Fruit fly (Drosophila melanogaster) whole organism, embryonic: ENCODE results near the gene CG5262.
A peak's percentile ranks its signal among the peaks of the same experiment; 100 is the strongest.

Source experiments
- Atf-2 ChIP-seq: fragments of 200-800 bp; sonication (Bioruptor generic); optimal IDR thresholded peaks from 2 replicates; lab custom pipeline; 2016; ENCODE audit warnings: missing biosample characterization, missing genetic modification characterization
- Awh ChIP-seq: fragments of 200-800 bp; sonication (Bioruptor generic); IDR thresholded peaks from 2 replicates; pipeline ENCODE4, ENCODE4 v1.3.6; 2022; ENCODE audit warnings: missing biosample characterization, missing genetic modification characterization
- BEAF-32 ChIP-seq: fragments of 200-800 bp; sonication (Bioruptor generic); optimal IDR thresholded peaks from 3 replicates; lab custom pipeline; 2017; ENCODE audit warnings: missing biosample characterization, missing genetic modification characterization, mild to moderate bottlenecking, moderate library complexity, missing genetic modification reagents
- CG10366 ChIP-seq: fragments of 200-800 bp; sonication (Bioruptor generic); IDR thresholded peaks from 2 replicates; pipeline ENCODE4 v1.3.6; 2022; ENCODE audit warnings: missing biosample characterization, missing genetic modification characterization
- CG10543 ChIP-seq: fragments of 200-800 bp; sonication (Bioruptor generic); optimal IDR thresholded peaks from 3 replicates; lab custom pipeline; 2017; ENCODE audit warnings: missing biosample characterization, mild to moderate bottlenecking, missing genetic modification characterization, moderate library complexity
- CG11247 ChIP-seq: fragments of 200-800 bp; sonication (Bioruptor generic); IDR thresholded peaks from 2 replicates; pipeline ENCODE4 v1.3.6; 2022; ENCODE audit warnings: missing biosample characterization, missing genetic modification characterization
- CG12942 ChIP-seq: fragments of 200-800 bp; sonication (Bioruptor generic); optimal IDR thresholded peaks from 3 replicates; lab custom pipeline; 2016; ENCODE audit warnings: missing biosample characterization, missing genetic modification characterization
- CG13424 ChIP-seq: fragments of 200-800 bp; sonication (Bioruptor generic); optimal IDR thresholded peaks from 2 replicates; lab custom pipeline; 2019; ENCODE audit warnings: missing biosample characterization, mild to moderate bottlenecking, missing genetic modification characterization, moderate library complexity
- CG13624 ChIP-seq: fragments of 200-800 bp; sonication (Bioruptor generic); optimal IDR thresholded peaks from 2 replicates; lab custom pipeline; 2016; ENCODE audit warnings: missing biosample characterization, missing genetic modification characterization
- CG15479 ChIP-seq: fragments of 200-800 bp; sonication (Bioruptor generic); optimal IDR thresholded peaks from 3 replicates; lab custom pipeline; 2019; ENCODE audit warnings: missing biosample characterization, mild to moderate bottlenecking, missing genetic modification characterization, moderate library complexity
- CG17612 ChIP-seq: fragments of 200-800 bp; sonication (Bioruptor generic); IDR thresholded peaks from 2 replicates; pipeline ENCODE4 v1.3.6; 2022; ENCODE audit warnings: missing biosample characterization, missing genetic modification characterization
- CG2120 ChIP-seq: fragments of 200-800 bp; sonication (Bioruptor generic); optimal IDR thresholded peaks from 3 replicates; lab custom pipeline; 2016; ENCODE audit warnings: missing biosample characterization, missing genetic modification characterization
- CG30403 ChIP-seq: fragments of 200-800 bp; sonication (Bioruptor generic); optimal IDR thresholded peaks from 3 replicates; lab custom pipeline; 2016; ENCODE audit warnings: missing biosample characterization, missing genetic modification characterization
- CG31388 ChIP-seq: fragments of 200-800 bp; sonication (Bioruptor generic); optimal IDR thresholded peaks from 2 replicates; lab custom pipeline; 2016; ENCODE audit warnings: missing biosample characterization, missing genetic modification characterization
- CG6765 ChIP-seq: fragments of 200-800 bp; sonication (Bioruptor generic); optimal IDR thresholded peaks from 3 replicates; lab custom pipeline; 2017; ENCODE audit warnings: missing biosample characterization, mild to moderate bottlenecking, missing genetic modification characterization
- CG7357 ChIP-seq: fragments of 200-800 bp; sonication (Bioruptor generic); IDR thresholded peaks from 3 replicates; pipeline ENCODE4 v1.3.6; 2022; ENCODE audit warnings: missing biosample characterization, missing genetic modification characterization
- CG7372 ChIP-seq: fragments of 200-800 bp; sonication (Bioruptor generic); IDR thresholded peaks from 2 replicates; pipeline ENCODE4 v1.3.6; 2022; ENCODE audit warnings: missing biosample characterization, missing genetic modification characterization
- CG8281 ChIP-seq: fragments of 200-800 bp; sonication (Bioruptor generic); optimal IDR thresholded peaks from 2 replicates; lab custom pipeline; 2018; ENCODE audit warnings: missing biosample characterization, mild to moderate bottlenecking, missing genetic modification characterization, moderate library complexity
- CG8924 ChIP-seq: fragments of 200-800 bp; optimal IDR thresholded peaks from 3 replicates; lab custom pipeline; 2019; ENCODE audit warnings: missing biosample characterization, mild to moderate bottlenecking, missing genetic modification characterization, moderate library complexity
- CG8944 ChIP-seq: fragments of 200-800 bp; sonication (Bioruptor generic); optimal IDR thresholded peaks from 3 replicates; lab custom pipeline; 2016; ENCODE audit warnings: missing biosample characterization, missing genetic modification characterization
- CG9876 ChIP-seq: fragments of 200-800 bp; sonication (Bioruptor generic); optimal IDR thresholded peaks from 2 replicates; lab custom pipeline; 2016; ENCODE audit warnings: missing biosample characterization, missing genetic modification characterization
- CHES-1-like ChIP-seq: fragments of 200-800 bp; sonication (Bioruptor generic); optimal IDR thresholded peaks from 2 replicates; lab custom pipeline; 2016; ENCODE audit warnings: missing biosample characterization, missing genetic modification characterization
- Doc2 ChIP-seq: fragments of 200-800 bp; sonication (Bioruptor generic); IDR thresholded peaks from 2 replicates; pipeline ENCODE4 v1.3.6; 2022; ENCODE audit warnings: missing biosample characterization, missing genetic modification characterization
- Fer1 ChIP-seq: fragments of 200-800 bp; sonication (Bioruptor generic); optimal IDR thresholded peaks from 2 replicates; lab custom pipeline; 2017; ENCODE audit warnings: missing biosample characterization, mild to moderate bottlenecking, missing genetic modification characterization
- HHEX ChIP-seq: fragments of 200-800 bp; sonication (Bioruptor generic); optimal IDR thresholded peaks from 3 replicates; lab custom pipeline; 2017; ENCODE audit warnings: missing biosample characterization, mild to moderate bottlenecking, missing genetic modification characterization, missing genetic modification reagents
- Hr51 ChIP-seq, 2 experiments: fragments of 200-800 bp; sonication (Bioruptor generic); optimal IDR thresholded peaks; 2 replicates in 1 of 2; 3 replicates in 1 of 2; lab custom pipeline; 2016 to 2018; ENCODE audit warnings: missing biosample characterization in 2 of 2, missing genetic modification characterization in 2 of 2, mild to moderate bottlenecking in 1 of 2, moderate library complexity in 1 of 2
- Jarid2 ChIP-seq: fragments of 200-800 bp; sonication (Bioruptor generic); optimal IDR thresholded peaks from 3 replicates; lab custom pipeline; 2017; ENCODE audit warnings: mild to moderate bottlenecking, missing biosample characterization, missing genetic modification reagents, missing genetic modification characterization
- Kr ChIP-seq: fragments of 200-800 bp; sonication (Bioruptor generic); optimal IDR thresholded peaks from 2 replicates; lab custom pipeline; 2017; ENCODE audit warnings: missing biosample characterization, mild to moderate bottlenecking, missing genetic modification characterization
- NfI ChIP-seq: fragments of 200-800 bp; sonication (Bioruptor generic); optimal IDR thresholded peaks from 3 replicates; lab custom pipeline; 2018; ENCODE audit warnings: missing biosample characterization, mild to moderate bottlenecking, missing genetic modification characterization, moderate library complexity
- Ptx1 ChIP-seq: fragments of 200-800 bp; sonication (Bioruptor generic); IDR thresholded peaks from 2 replicates; pipeline ENCODE4 v1.3.6; 2022; ENCODE audit warnings: missing biosample characterization, missing genetic modification characterization
- TFAM ChIP-seq: fragments of 200-800 bp; sonication (Bioruptor generic); optimal IDR thresholded peaks from 2 replicates; lab custom pipeline; 2017; ENCODE audit warnings: missing biosample characterization, missing genetic modification characterization, inconsistent platforms
- Taf1 ChIP-seq: fragments of 200-800 bp; sonication (Bioruptor generic); IDR thresholded peaks from 2 replicates; pipeline ENCODE4 v1.3.6; 2022; ENCODE audit warnings: missing biosample characterization, missing genetic modification characterization
- Trl ChIP-seq, 3 experiments: fragments of >200 bp in 2 of 3; fragments of 200-800 bp in 1 of 3; sonication (Bioruptor generic) in 1 of 3; optimal IDR thresholded peaks; 2 replicates in 1 of 3; 3 replicates in 2 of 3; lab custom pipeline; 2016 to 2017; ENCODE audit warnings: missing biosample characterization in 1 of 3, missing genetic modification characterization in 1 of 3
- YL-1 ChIP-seq: fragments of 200-800 bp; sonication (Bioruptor generic); optimal IDR thresholded peaks from 3 replicates; lab custom pipeline; 2017; ENCODE audit warnings: missing biosample characterization, mild to moderate bottlenecking, missing genetic modification characterization
- ac ChIP-seq: fragments of 200-800 bp; sonication (Bioruptor generic); optimal IDR thresholded peaks from 3 replicates; lab custom pipeline; 2017; ENCODE audit warnings: missing biosample characterization, mild to moderate bottlenecking, missing genetic modification characterization
- ap ChIP-seq: fragments of 200-800 bp; sonication (Bioruptor generic); IDR thresholded peaks from 2 replicates; pipeline ENCODE4 v1.3.6; 2022; ENCODE audit warnings: missing biosample characterization, missing genetic modification characterization
- caup ChIP-seq: fragments of 200-800 bp; sonication (Bioruptor generic); optimal IDR thresholded peaks from 3 replicates; lab custom pipeline; 2017; ENCODE audit warnings: missing biosample characterization, mild to moderate bottlenecking, missing genetic modification characterization, moderate library complexity; ENCODE audit not compliant: severe bottlenecking
- fd102C ChIP-seq: fragments of 200-800 bp; sonication (Bioruptor generic); optimal IDR thresholded peaks from 2 replicates; lab custom pipeline; 2018; ENCODE audit warnings: missing biosample characterization, mild to moderate bottlenecking, missing genetic modification characterization, moderate library complexity
- jigr1 ChIP-seq: fragments of 200-800 bp; sonication (Bioruptor generic); IDR thresholded peaks from 3 replicates; pipeline ENCODE4 v1.3.6; 2022; ENCODE audit warnings: missing biosample characterization, missing genetic modification characterization
- pan ChIP-seq, 4 experiments: fragments of >200 bp in 3 of 4; fragments of 200-800 bp in 1 of 4; sonication (Bioruptor generic) in 1 of 4; optimal IDR thresholded peaks in 3 of 4; IDR thresholded peaks in 1 of 4; 2 replicates each; pipeline versions ENCODE4 v1.3.6 to Lab custom; 2017 to 2022; ENCODE audit warnings: missing biosample characterization in 2 of 4, missing genetic modification characterization in 2 of 4, mixed read lengths in 1 of 4
- rib ChIP-seq: fragments of 200-800 bp; sonication (Bioruptor generic); IDR thresholded peaks from 2 replicates; pipeline ENCODE4 v1.3.6; 2022; ENCODE audit warnings: missing biosample characterization, missing genetic modification characterization
- run ChIP-seq: fragments of 200-800 bp; sonication (Bioruptor generic); optimal IDR thresholded peaks from 3 replicates; lab custom pipeline; 2018; ENCODE audit warnings: missing biosample characterization, mild to moderate bottlenecking, missing genetic modification characterization
- salm ChIP-seq: fragments of 200-800 bp; sonication (Bioruptor generic); optimal IDR thresholded peaks from 2 replicates; lab custom pipeline; 2018; ENCODE audit warnings: missing biosample characterization, mild to moderate bottlenecking, missing genetic modification characterization
- sens-2 ChIP-seq: fragments of 200-800 bp; sonication (Bioruptor generic); IDR thresholded peaks from 2 replicates; pipeline ENCODE4 v1.3.6; 2022; ENCODE audit warnings: missing biosample characterization, missing genetic modification characterization
- twi ChIP-seq: fragments of 200-800 bp; optimal IDR thresholded peaks from 2 replicates; lab custom pipeline; 2019; ENCODE audit warnings: missing biosample characterization, mild to moderate bottlenecking, missing genetic modification characterization, moderate library complexity
- unpg ChIP-seq: fragments of 200-800 bp; sonication (Bioruptor generic); optimal IDR thresholded peaks from 3 replicates; lab custom pipeline; 2018; ENCODE audit warnings: missing biosample characterization, mild to moderate bottlenecking, missing genetic modification characterization, moderate library complexity
- zen2 ChIP-seq: fragments of 200-800 bp; sonication (Bioruptor generic); IDR thresholded peaks from 3 replicates; pipeline ENCODE4 v1.3.6; 2022; ENCODE audit warnings: missing biosample characterization, missing genetic modification characterization; ENCODE audit not compliant: partially characterized antibody

CG5262 gene

DNA sequence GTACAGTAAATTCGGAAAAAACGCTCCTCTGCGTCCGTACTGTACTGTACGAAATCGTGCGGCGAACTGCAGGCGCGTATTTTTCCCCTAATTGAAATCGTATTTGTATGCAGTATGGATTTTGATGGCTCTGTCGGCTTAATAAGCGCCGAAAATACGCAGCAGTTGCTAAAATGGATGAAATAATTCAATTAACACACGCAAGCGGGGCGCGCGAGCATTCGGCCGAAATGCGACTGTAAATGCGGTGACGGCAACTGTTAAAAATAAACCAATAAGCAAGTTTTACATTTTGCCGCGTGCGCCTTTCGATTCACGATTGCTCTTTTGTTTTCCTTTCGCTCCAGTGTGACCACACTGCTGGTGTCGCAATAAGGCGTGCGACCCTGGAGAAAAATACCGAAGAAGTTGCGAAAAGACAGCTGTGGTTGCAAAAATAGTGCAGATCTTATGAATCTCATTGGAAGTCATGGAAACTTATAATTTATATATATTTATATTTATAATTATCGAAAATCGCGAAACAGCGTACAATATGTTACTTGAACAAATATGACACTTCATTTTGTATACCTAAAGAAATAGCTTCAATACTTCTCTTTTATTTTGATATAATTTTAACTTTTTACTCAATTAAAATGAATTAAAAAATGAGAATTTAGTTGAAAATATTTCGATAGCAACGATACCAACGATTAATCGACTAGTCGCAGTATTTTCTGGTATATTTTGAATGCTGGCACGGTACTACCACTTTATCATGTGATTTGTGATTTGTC is 42.9 kb upstream of the CG5262 start, which contains the start of the genes CG32428 and CG5969 (continued):
- no peak for TF ChIP-seq CG9876 (GFP tag; lab: Kevin White, UChicago)
- TF ChIP-seq CHES-1-like (GFP tag; lab: Kevin White, UChicago): no peak
- no peak for TF ChIP-seq CG10543
- TF ChIP-seq sens-2 (GFP tag; lab: Robert Waterston, UW): 0 out of 2 replicates have a peak, but pooled peaks have one; percentile 14
- TF ChIP-seq BEAF-32: peak; percentile 52
- peak; percentile 45; the same call in 1 of the 2 replicates for TF ChIP-seq CG7372
- TF ChIP-seq run (tag; lab: Kevin White, UChicago): peak; percentile 14
- peak; percentile 55 for TF ChIP-seq Jarid2
- peak; percentile 67 for TF ChIP-seq NfI
- no peak for TF ChIP-seq CG31388 (GFP tag; lab: Kevin White, UChicago)
- peak; percentile 0 to 79 for TF ChIP-seq Hr51 (GFP tag; optimal IDR thresholded peaks at IDR 0.05; lab: Kevin White, UChicago)
- no peak for TF ChIP-seq TFAM (GFP tag; lab: Kevin White, UChicago)
- TF ChIP-seq CG10366 (GFP tag; lab: Robert Waterston, UW): peak; percentile 61
- TF ChIP-seq CG6765: peak; percentile 12
- peak; percentile 67 for TF ChIP-seq unpg
- TF ChIP-seq jigr1: no peak
- peak; percentile 70 for TF ChIP-seq Ptx1 (GFP tag; lab: Robert Waterston, UW)
- peak; percentile 3 for TF ChIP-seq Fer1
- TF ChIP-seq fd102C (GFP tag; lab: Kevin White, UChicago): no peak
- peak; percentile 52; the same call in 2 of the 3 replicates for TF ChIP-seq CG7357 (GFP tag; lab: Robert Waterston, UW)
- TF ChIP-seq CG13424: peak; percentile 70
- TF ChIP-seq CG30403 (GFP tag; lab: Kevin White, UChicago): peak; percentile 50
- no peak for TF ChIP-seq Awh (GFP tag; lab: Robert Waterston, UW)
- TF ChIP-seq CG12942 (GFP tag; lab: Kevin White, UChicago): peak; percentile 16
- TF ChIP-seq CG8944: no peak
- peak; percentile 31 for TF ChIP-seq CG13624 (GFP tag; lab: Kevin White, UChicago)
- no peak for TF ChIP-seq ap (GFP tag; lab: Robert Waterston, UW)
- TF ChIP-seq Atf-2 (GFP tag; lab: Kevin White, UChicago): no peak
- TF ChIP-seq CG2120 (GFP tag; lab: Kevin White, UChicago): peak; percentile 70
- no peak for TF ChIP-seq CG17612 (GFP tag; lab: Robert Waterston, UW)
- no peak for TF ChIP-seq salm (tag; lab: Kevin White, UChicago)
- peak; percentile 70 for TF ChIP-seq CG8924 (tag; lab: Kevin White, UChicago)
- TF ChIP-seq rib (GFP tag; lab: Robert Waterston, UW): peak; percentile 77
- TF ChIP-seq CG8281 (tag; lab: Kevin White, UChicago): peak; percentile 0
- TF ChIP-seq pan (optimal IDR thresholded peaks at IDR 0.05; lab: Kevin White, UChicago): no peak
- peak in 1 of 2 experiments; percentile 77 for TF ChIP-seq pan (GFP tag; optimal IDR thresholded peaks at IDR 0.05 in 1 of 2, IDR thresholded peaks at IDR 0.05 in 1 of 2)
- TF ChIP-seq CG11247: peak; percentile 61
- peak; percentile 49 for TF ChIP-seq Taf1 (GFP tag; lab: Robert Waterston, UW)
- peak; percentile 81 for TF ChIP-seq CG15479 (GFP tag; lab: Kevin White, UChicago)
- no peak for TF ChIP-seq Trl (optimal IDR thresholded peaks at IDR 0.05; lab: Kevin White, UChicago)
- TF ChIP-seq Trl (GFP tag; optimal IDR thresholded peaks at IDR 0.05; lab: Kevin White, UChicago): no peak
- peak; percentile 44 for TF ChIP-seq YL-1
- TF ChIP-seq Doc2 (GFP tag; lab: Robert Waterston, UW): no peak
- TF ChIP-seq HHEX: peak; percentile 58
- no peak for TF ChIP-seq zen2 (GFP tag; lab: Robert Waterston, UW)
- TF ChIP-seq twi (tag; lab: Kevin White, UChicago): peak; percentile 14
- no peak for TF ChIP-seq Kr (GFP tag; lab: Kevin White, UChicago)
- TF ChIP-seq ac: no peak
- TF ChIP-seq caup: peak; percentile 65
